Fruit fly (Drosophila melanogaster): ENCODE results near the gene CG31883.

- TF ChIP-seq CG32121 (GFP tag; IDR thresholded peaks at IDR 0.05) (peak; percentile 47), rn (GFP tag; IDR thresholded peaks at IDR 0.05) (no peak), D1 (tag; optimal IDR thresholded peaks at IDR 0.05) (no peak), CG34367 (tag; optimal IDR thresholded peaks at IDR 0.05) (no peak), CG13204 (GFP tag; optimal IDR thresholded peaks at IDR 0.05) (no peak), CG8159 (tag; optimal IDR thresholded peaks at IDR 0.05) (peak; percentile 52), Pif1B (GFP tag; optimal IDR thresholded peaks at IDR 0.05) (peak; percentile 30), Pif1A (GFP tag; optimal IDR thresholded peaks at IDR 0.05) (peak; percentile 28), CG17806 (tag; optimal IDR thresholded peaks at IDR 0.05) (peak; percentile 26), Ets98B (GFP tag; IDR thresholded peaks at IDR 0.05) (0 out of 2 replicates have a peak, but pooled peaks have one; percentile 34), CG15710 (tag; optimal IDR thresholded peaks at IDR 0.05) (no peak)
These were observed 34.7 kb upstream of the CG31883 start for dm6 chr2L:9493375-9494263.
